Worm (Caenorhabditis elegans): ENCODE measurements around the gene K10D6.4.

- TF ChIP-seq unc-130 (GFP tag; optimal IDR thresholded peaks at IDR 0.05) (no peak), ceh-79 (tag; optimal IDR thresholded peaks at IDR 0.05) (no peak), bed-2 (GFP tag; IDR thresholded peaks at IDR 0.05) (no peak)
Measured at ce11 chrV:11258896-11259295, 57.2 kb downstream of the K10D6.4 start, which contains the start of gene lgc-36.
